Fruit fly (Drosophila melanogaster): Measurements from ENCODE around the gene tgy.

tgy gene

DNA sequence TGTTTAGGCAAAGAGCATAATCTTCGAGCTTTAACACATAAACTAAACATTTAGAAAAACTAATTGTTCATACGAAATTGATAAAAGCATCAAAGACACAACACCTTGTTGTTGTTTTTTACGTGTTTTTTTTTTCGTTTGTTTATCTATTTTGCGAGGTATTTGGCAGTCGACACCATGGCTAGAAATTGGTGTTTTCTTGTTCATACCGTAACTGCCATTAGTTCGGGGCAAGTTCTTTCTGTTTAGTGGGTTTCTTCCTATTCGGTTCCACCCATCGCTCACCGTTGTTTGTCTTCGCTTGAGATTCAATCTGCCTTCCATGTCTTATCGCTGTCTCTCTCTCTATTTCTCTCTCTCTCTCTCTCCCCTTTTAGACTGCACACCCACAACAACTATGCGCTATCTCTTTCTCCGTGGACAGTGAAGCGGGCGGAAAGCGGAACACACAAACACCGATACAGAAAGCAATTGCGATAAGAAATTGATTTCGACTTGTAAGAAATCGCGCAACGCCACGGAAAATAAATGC lies 19.4 kb upstream of the tgy start (continued):
- TF ChIP-seq CG7987 (GFP tag; optimal IDR thresholded peaks at IDR 0.05): peak; percentile 15
- no peak for TF ChIP-seq lbe (GFP tag; optimal IDR thresholded peaks at IDR 0.05)
- no peak for TF ChIP-seq zen (tag; optimal IDR thresholded peaks at IDR 0.05)
- TF ChIP-seq mirr (GFP tag; optimal IDR thresholded peaks at IDR 0.05): peak; percentile 61
- no peak for TF ChIP-seq ewg (GFP tag; optimal IDR thresholded peaks at IDR 0.05)
- TF ChIP-seq CG12659 (GFP tag; optimal IDR thresholded peaks at IDR 0.05): no peak
- no peak for TF ChIP-seq CG3407 (GFP tag; optimal IDR thresholded peaks at IDR 0.05)
- TF ChIP-seq zfh1 (GFP tag; IDR thresholded peaks at IDR 0.05): no peak
- no peak for TF ChIP-seq CG18476 (GFP tag; optimal IDR thresholded peaks at IDR 0.05)
- TF ChIP-seq Drgx (GFP tag; IDR thresholded peaks at IDR 0.05): peak; percentile 11; the same call in 1 of the 2 replicates
- TF ChIP-seq ham (GFP tag; IDR thresholded peaks at IDR 0.05): no peak
- peak; percentile 56 for TF ChIP-seq gem (tag; optimal IDR thresholded peaks at IDR 0.05)
- TF ChIP-seq stc (GFP tag; IDR thresholded peaks at IDR 0.05): no peak
- no peak for TF ChIP-seq zen2 (GFP tag; IDR thresholded peaks at IDR 0.05; ENCODE audit: partially characterized antibody)
- TF ChIP-seq CG30431 (GFP tag; optimal IDR thresholded peaks at IDR 0.05): peak; percentile 10
- TF ChIP-seq abd-A (tag; optimal IDR thresholded peaks at IDR 0.05): no peak
- TF ChIP-seq trh (GFP tag; optimal IDR thresholded peaks at IDR 0.05): peak; percentile 16
- no peak for TF ChIP-seq Hey (tag; optimal IDR thresholded peaks at IDR 0.05)
- TF ChIP-seq CG7963 (GFP tag; IDR thresholded peaks at IDR 0.05; ENCODE audit: partially characterized antibody): no peak
- peak; percentile 34 for TF ChIP-seq pros (GFP tag; optimal IDR thresholded peaks at IDR 0.05)
- TF ChIP-seq NK7.1 (GFP tag; optimal IDR thresholded peaks at IDR 0.05): peak; percentile 61
- TF ChIP-seq slbo (GFP tag; IDR thresholded peaks at IDR 0.05): peak; percentile 47
- TF ChIP-seq HLH4C (GFP tag; IDR thresholded peaks at IDR 0.05; ENCODE audit: partially characterized antibody): no peak
- no peak for TF ChIP-seq Opbp (GFP tag; IDR thresholded peaks at IDR 0.05; ENCODE audit: partially characterized antibody)
- TF ChIP-seq NC2β (GFP tag; optimal IDR thresholded peaks at IDR 0.05): no peak
- TF ChIP-seq psq (GFP tag; optimal IDR thresholded peaks at IDR 0.05): no peak
- no peak for TF ChIP-seq hkb (optimal IDR thresholded peaks at IDR 0.05)
- TF ChIP-seq hkb (GFP tag; IDR thresholded peaks at IDR 0.05): peak; percentile 17; the same call in 1 of the 2 replicates
- no peak for TF ChIP-seq hb (GFP tag; IDR thresholded peaks at IDR 0.05; ENCODE audit: partially characterized antibody)
- no peak for TF ChIP-seq lola (GFP tag; optimal IDR thresholded peaks at IDR 0.05)
- no peak for TF ChIP-seq mld (GFP tag; IDR thresholded peaks at IDR 0.05; ENCODE audit: partially characterized antibody)
- no peak for TF ChIP-seq maf-S (GFP tag; optimal IDR thresholded peaks at IDR 0.05)
- TF ChIP-seq Lpt (GFP tag; optimal IDR thresholded peaks at IDR 0.05): no peak
- TF ChIP-seq dmrt99B (tag; optimal IDR thresholded peaks at IDR 0.05): peak; percentile 35
- peak; percentile 3 for TF ChIP-seq CG10979 (tag; optimal IDR thresholded peaks at IDR 0.05)
- TF ChIP-seq kni (GFP tag; optimal IDR thresholded peaks at IDR 0.05): no peak
- TF ChIP-seq slp2 (GFP tag; optimal IDR thresholded peaks at IDR 0.05): no peak
- no peak for TF ChIP-seq CG42726 (GFP tag; IDR thresholded peaks at IDR 0.05; ENCODE audit: partially characterized antibody)
- peak in 1 of 2 experiments; percentile 35 for TF ChIP-seq Trl (optimal IDR thresholded peaks at IDR 0.05)
- no peak for TF ChIP-seq Trl (GFP tag; optimal IDR thresholded peaks at IDR 0.05)
- TF ChIP-seq CG16813 (GFP tag; IDR thresholded peaks at IDR 0.05; ENCODE audit: partially characterized antibody): no peak
- no peak for TF ChIP-seq MTF-1 (GFP tag; optimal IDR thresholded peaks at IDR 0.05; ENCODE audit: borderline replicate concordance)
- no peak for TF ChIP-seq disco-r (GFP tag; optimal IDR thresholded peaks at IDR 0.05)
- no peak for TF ChIP-seq bowl (GFP tag; IDR thresholded peaks at IDR 0.05)
- no peak for TF ChIP-seq tx (GFP tag; optimal IDR thresholded peaks at IDR 0.05)
- TF ChIP-seq emc (GFP tag; optimal IDR thresholded peaks at IDR 0.05): no peak
- no peak for TF ChIP-seq p53 (GFP tag; optimal IDR thresholded peaks at IDR 0.05)
- peak; percentile 95 for TF ChIP-seq Med (GFP tag)
- no peak for TF ChIP-seq CG4360 (GFP tag; IDR thresholded peaks at IDR 0.05)
- TF ChIP-seq ttk (GFP tag; IDR thresholded peaks at IDR 0.05): no peak
- TF ChIP-seq crol (GFP tag; IDR thresholded peaks at IDR 0.05): peak; percentile 66
